Fruit fly (Drosophila melanogaster): ENCODE measurements around the gene CG12010.

CG12010 gene

DNA sequence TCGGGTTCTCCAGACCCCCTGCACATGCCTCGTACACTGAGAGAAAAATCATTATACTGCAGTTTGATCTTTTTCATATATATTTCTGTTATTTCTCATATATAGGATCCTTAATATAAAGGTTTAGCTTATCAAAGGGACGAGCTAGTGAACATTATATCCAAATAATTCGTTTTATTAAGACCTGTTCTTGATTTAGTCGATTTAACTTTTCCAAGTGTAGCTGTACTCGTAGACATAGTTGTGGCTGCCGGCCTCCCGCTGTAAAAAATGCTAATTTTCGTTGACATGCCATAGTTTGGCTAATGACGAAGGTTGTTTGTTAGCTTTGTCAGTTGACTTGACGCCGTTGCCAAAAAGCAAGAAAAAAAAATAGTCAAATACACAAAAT is 8.4 kb downstream of the CG12010 start:
- peak; percentile 88 for TF ChIP-seq noc (tag; optimal IDR thresholded peaks at IDR 0.05)

DNA sequence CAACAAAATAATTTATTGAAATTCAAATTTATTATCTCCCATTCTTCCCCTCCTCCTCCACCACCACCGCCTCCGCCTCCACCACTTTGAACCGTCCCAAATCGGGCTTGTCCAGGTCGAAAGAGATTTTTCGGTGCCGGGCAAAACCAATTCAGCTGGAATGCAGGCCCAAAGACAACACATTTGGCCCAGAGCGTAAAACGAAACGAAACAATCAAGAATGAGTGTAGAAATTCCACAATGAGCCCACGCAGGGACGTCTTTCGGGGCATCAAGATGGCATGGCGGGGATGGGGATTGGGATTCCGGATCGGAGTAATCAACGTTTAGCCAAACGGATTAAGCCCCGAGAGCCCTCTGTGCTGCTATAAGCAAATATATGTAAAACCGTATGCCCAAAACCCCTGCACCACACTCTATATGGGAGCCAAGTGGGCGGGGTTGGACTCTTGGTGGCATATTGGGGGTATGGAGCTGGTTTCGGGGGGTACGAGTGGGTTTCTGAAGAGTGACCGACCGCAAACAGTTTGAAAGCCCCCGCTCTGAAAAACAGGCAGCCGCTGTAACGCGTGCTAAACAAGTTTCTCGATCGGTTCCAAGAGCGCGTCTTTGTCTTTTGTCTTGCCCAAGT is 10.0 kb downstream of the CG12010 start:
- peak; percentile 21 for TF ChIP-seq noc (tag; optimal IDR thresholded peaks at IDR 0.05)

DNA sequence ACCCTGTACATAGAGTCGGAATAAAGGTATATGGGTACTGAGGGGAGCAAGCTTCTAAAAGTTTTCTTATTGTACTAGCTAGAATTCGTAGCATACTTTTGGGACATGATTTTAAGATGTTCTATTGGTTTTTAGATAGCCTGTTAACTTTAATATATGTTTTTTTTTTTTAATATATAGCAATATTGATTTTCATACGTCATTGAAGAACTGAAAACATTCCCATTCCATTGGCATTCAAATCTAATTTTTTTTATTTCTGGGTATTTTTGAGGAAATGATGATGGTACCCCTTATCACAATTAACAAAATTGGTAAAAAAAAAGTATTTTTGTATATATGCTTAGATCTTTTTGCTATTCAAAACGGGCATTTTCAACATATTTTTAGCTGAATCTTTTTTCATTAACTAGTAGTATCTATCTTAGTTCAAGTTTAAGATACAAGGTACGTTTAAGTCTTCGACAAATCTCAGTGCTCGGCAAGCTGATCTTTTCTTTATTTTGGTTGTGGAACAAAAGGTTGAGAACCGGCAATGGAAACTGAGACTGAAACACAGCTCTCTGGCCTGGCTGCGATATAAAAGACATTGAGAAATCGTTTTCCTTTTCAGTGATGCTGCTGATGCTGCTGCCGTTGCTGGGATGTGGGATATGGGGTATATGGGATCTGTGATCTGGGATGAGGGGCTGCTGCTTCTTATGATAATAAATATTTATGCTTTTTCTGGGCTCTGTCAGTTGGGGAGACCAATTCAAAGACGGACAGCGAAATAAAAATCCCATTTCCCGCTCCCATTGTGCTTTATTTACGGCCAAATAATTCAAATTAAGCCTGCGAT is 10.7 kb downstream of the CG12010 start:
- no peak for TF ChIP-seq noc (tag; optimal IDR thresholded peaks at IDR 0.05)

dm6 chr3L:3385437-3385802 is 11.3 kb downstream of the CG12010 start:
- TF ChIP-seq noc (tag; optimal IDR thresholded peaks at IDR 0.05), result no peak

DNA sequence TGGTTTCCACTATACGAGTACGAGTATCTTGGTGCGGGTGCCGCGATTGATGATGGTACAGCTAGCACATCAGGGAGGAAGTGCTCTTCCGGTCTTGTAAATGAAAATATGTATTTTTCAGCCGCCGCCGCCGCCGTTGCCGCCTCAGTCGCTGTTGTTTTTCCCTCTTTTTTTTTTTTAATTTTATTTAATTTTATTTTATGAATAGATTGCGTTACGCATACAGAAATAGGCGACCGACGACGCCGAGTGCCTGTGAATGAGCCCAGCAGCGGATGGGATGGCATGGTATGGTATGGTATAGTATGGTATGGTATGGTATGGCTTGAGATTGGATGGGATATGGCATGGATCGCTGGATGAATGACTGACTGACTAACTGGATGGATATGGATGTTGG is 12.6 kb downstream of the CG12010 start:
- TF ChIP-seq noc (tag; optimal IDR thresholded peaks at IDR 0.05), result no peak

DNA sequence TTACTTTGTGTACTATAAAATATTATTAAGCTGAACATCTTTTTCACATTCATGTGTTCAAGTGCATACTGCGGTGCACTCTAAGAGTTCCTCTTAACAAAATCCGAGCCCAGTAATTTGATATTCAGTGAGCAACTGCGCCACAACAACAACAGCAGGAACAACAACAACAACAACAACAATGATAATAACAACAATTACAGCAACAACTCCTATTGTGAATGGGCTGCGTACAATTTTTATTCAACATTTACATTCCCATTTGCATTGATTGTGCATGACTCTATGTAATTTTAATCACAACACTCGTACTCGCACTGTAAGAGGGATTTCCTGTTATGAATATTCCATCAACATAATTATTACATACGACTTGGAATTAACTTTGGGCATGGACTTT is 13.5 kb downstream of the CG12010 start:
- TF ChIP-seq noc (tag; optimal IDR thresholded peaks at IDR 0.05), result no peak

DNA sequence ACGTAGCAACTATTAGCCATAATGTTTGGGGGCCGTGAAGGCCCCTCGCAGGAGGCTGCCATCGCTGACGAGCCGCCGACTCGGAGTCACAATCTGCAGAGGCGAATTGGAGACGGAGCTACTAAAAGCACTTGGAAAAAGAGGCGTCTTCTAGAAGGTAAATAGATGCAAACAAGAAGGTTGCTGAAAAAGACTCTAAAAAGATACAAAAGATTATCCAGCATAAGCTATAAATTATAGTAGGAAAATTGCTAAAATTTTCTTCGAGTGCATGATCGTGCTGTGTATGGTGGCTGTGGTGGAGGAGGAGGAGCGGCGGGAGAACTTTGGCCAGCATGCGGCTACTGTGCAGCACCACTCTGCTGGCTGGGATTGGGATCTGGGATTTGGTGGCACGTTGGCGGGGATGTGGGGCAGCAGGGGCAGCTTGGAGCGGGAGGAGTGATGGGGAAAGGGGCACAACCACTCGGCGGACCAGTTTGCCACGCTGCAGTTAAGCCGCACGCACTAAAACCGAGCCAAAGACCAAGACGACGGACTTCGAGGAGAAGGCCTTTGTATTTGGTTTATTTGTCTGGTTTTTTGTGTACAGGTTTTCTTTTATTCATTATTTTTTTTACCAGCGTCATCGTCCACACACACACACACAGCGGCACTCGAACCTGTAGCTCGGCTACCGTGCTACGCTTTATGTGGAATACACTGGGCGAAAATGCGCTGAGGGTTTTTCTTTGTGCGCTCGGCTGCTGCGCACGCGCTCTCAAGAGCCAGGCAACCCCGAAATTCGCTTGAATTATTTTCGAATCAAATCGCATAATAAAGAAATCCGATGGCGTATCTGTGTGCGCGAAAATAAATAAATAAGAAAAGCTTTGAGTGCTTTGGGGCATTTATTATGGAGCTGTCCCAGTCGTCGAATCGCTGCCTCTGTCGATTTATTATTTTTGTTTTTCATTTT is 14.9 kb downstream of the CG12010 start:
- TF ChIP-seq noc (tag; optimal IDR thresholded peaks at IDR 0.05), result no peak

dm6 chr3L:3389666-3390059 is 15.6 kb downstream of the CG12010 start:
- peak; percentile 14 for TF ChIP-seq noc (tag; optimal IDR thresholded peaks at IDR 0.05)

DNA sequence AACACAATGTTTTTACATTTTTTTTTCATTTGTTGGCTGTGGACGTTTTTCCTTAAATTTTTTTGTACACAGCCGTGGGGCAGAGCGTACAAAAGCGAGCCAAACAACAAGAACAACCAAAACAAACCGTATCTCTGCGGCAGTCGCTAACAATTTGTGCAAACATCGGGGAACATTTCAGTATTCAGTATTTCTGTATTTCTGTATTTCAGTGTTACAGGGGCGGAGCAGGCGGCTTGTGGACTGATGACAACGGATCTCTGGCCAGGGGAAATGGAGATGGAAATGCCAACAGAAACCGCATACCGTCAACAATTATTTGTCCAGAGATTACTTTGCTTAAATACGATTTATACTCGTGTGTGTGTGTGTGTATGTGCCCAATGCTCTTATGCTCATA is 16.4 kb downstream of the CG12010 start:
- TF ChIP-seq noc (tag; optimal IDR thresholded peaks at IDR 0.05), result no peak

- no peak for TF ChIP-seq noc (tag; optimal IDR thresholded peaks at IDR 0.05)
Observed at dm6 chr3L:3391871-3392270, 17.8 kb downstream of the CG12010 start.

- TF ChIP-seq noc (tag; optimal IDR thresholded peaks at IDR 0.05), result no peak
Observed at dm6 chr3L:3393951-3394834, 20.1 kb downstream of the CG12010 start.

- TF ChIP-seq noc (tag; optimal IDR thresholded peaks at IDR 0.05), result no peak
Observed at dm6 chr3L:3394854-3395723, 21.0 kb downstream of the CG12010 start.

dm6 chr3L:3396056-3396455 is 22.0 kb downstream of the CG12010 start:
- TF ChIP-seq noc (tag; optimal IDR thresholded peaks at IDR 0.05), result no peak

DNA sequence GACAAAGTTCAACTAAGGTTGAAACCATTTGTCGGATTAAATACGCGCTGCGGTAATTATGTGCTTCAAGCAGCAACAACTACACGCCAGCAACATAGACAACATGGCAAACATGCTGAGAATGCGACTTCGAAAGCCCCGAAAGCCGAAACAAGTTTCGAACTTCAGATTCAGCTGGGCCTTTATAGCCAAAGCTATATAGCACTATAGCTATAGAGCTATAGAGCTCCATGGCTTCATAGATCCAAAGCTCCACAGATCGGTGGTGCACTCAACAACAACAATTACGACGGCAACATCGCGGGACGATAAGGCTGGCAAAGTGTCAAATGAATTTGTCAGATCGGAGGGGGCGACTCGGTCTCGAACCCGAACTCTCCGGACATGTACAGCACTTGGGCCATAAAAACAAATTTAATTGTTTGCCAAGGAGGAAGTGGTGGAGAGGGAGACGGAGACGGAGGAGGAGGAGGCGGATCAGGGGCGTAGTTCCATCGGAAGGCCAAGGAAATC is 23.3 kb downstream of the CG12010 start:
- no peak for TF ChIP-seq noc (tag; optimal IDR thresholded peaks at IDR 0.05)
